Worm (Caenorhabditis elegans) whole organism, L2 larva: ENCODE data around the gene T12G3.4.

Experiments used
- C34F6.9 ChIP-seq: fragments of 150-350 bp; optimal IDR thresholded peaks from 2 replicates; lab custom pipeline; 2014; ENCODE audit warnings: missing biosample characterization, missing genetic modification characterization
- F13H6.1 ChIP-seq: sonication (generic microtip); optimal IDR thresholded peaks from 2 replicates; lab custom pipeline; 2016; ENCODE audit warnings: missing genetic modification characterization, missing compliant biosample characterization
- R02D3.7 ChIP-seq: fragments of 150-350 bp; optimal IDR thresholded peaks from 2 replicates; lab custom pipeline; 2014; ENCODE audit warnings: missing biosample characterization, missing genetic modification characterization
- Y55F3AM.14 ChIP-seq: fragments of 200-800 bp; sonication (Bioruptor generic); optimal IDR thresholded peaks from 2 replicates; lab custom pipeline; 2018; ENCODE audit warnings: mild to moderate bottlenecking, missing genetic modification characterization, missing compliant biosample characterization
- ZK546.5 ChIP-seq: sonication (generic microtip); optimal IDR thresholded peaks from 2 replicates; lab custom pipeline; 2017; ENCODE audit warnings: missing biosample characterization, missing genetic modification characterization
- alr-1 ChIP-seq: fragments of 150-350 bp; optimal IDR thresholded peaks from 2 replicates; lab custom pipeline; 2014; ENCODE audit warnings: missing biosample characterization, missing genetic modification characterization
- aly-2 ChIP-seq: fragments of 150-350 bp; optimal IDR thresholded peaks from 2 replicates; lab custom pipeline; 2014; ENCODE audit warnings: missing biosample characterization, missing genetic modification characterization
- ama-1 ChIP-seq: fragments of 150-350 bp; optimal IDR thresholded peaks from 2 replicates; lab custom pipeline; 2018; ENCODE audit warnings: inconsistent platforms
- blmp-1 ChIP-seq: sonication (generic microtip); optimal IDR thresholded peaks from 2 replicates; lab custom pipeline; 2017; ENCODE audit warnings: missing genetic modification characterization, mild to moderate bottlenecking, missing compliant biosample characterization, antibody characterized with exemption, moderate library complexity; ENCODE audit not compliant: insufficient read depth
- ceh-16 ChIP-seq: fragments of 150-350 bp; optimal IDR thresholded peaks from 2 replicates; lab custom pipeline; 2014; ENCODE audit warnings: missing biosample characterization, missing genetic modification characterization
- ceh-82 ChIP-seq: fragments of 150-350 bp; optimal IDR thresholded peaks from 2 replicates; lab custom pipeline; 2014; ENCODE audit warnings: missing biosample characterization, missing genetic modification characterization
- crh-2 ChIP-seq: sonication (generic microtip); optimal IDR thresholded peaks from 2 replicates; lab custom pipeline; 2017; ENCODE audit warnings: missing biosample characterization, missing genetic modification characterization
- dmd-4 ChIP-seq: sonication (generic microtip); optimal IDR thresholded peaks from 2 replicates; lab custom pipeline; 2017; ENCODE audit warnings: missing biosample characterization, missing genetic modification characterization
- egl-27 ChIP-seq: sonication (generic microtip); optimal IDR thresholded peaks from 3 replicates; lab custom pipeline; 2017; ENCODE audit warnings: missing biosample characterization, missing genetic modification reagents, missing genetic modification characterization
- elt-1 ChIP-seq: fragments of 150-350 bp; optimal IDR thresholded peaks from 2 replicates; lab custom pipeline; 2014; ENCODE audit warnings: missing biosample characterization, missing genetic modification characterization
- elt-3 ChIP-seq: sonication (generic microtip); optimal IDR thresholded peaks from 2 replicates; lab custom pipeline; 2017; ENCODE audit warnings: missing biosample characterization, missing genetic modification characterization
- fos-1 ChIP-seq: fragments of 150-350 bp; optimal IDR thresholded peaks from 2 replicates; lab custom pipeline; 2014; ENCODE audit warnings: missing biosample characterization, missing genetic modification characterization
- gmeb-1 ChIP-seq: fragments of 150-350 bp; optimal IDR thresholded peaks from 2 replicates; lab custom pipeline; 2014; ENCODE audit warnings: missing biosample characterization, missing genetic modification characterization
- lin-11 ChIP-seq: fragments of 150-350 bp; sonication (generic microtip); optimal IDR thresholded peaks from 2 replicates; lab custom pipeline; 2014; ENCODE audit warnings: missing biosample characterization, missing genetic modification characterization, inconsistent platforms, mixed read lengths
- lin-13 ChIP-seq: fragments of 150-350 bp; optimal IDR thresholded peaks from 2 replicates; lab custom pipeline; 2014; ENCODE audit warnings: missing biosample characterization, missing genetic modification reagents, missing genetic modification characterization
- lin-39 ChIP-seq: fragments of 150-350 bp; optimal IDR thresholded peaks from 2 replicates; lab custom pipeline; 2014; ENCODE audit warnings: missing biosample characterization, missing genetic modification reagents, missing genetic modification characterization
- lsy-2 ChIP-seq, 2 experiments: fragments of 150-350 bp in 1 of 2; sonication (generic microtip) in 1 of 2; optimal IDR thresholded peaks; 2 replicates each; lab custom pipeline; 2014 to 2017; ENCODE audit warnings: missing biosample characterization in 2 of 2, missing genetic modification characterization in 2 of 2
- mab-5 ChIP-seq: fragments of 150-350 bp; optimal IDR thresholded peaks from 2 replicates; lab custom pipeline; 2014; ENCODE audit warnings: missing biosample characterization, missing genetic modification characterization
- mbf-1 ChIP-seq: sonication (generic microtip); optimal IDR thresholded peaks from 2 replicates; lab custom pipeline; 2017; ENCODE audit warnings: missing biosample characterization, missing genetic modification characterization
- mdl-1 ChIP-seq, 2 experiments: fragments of 150-350 bp in 1 of 2; sonication (generic microtip) in 1 of 2; optimal IDR thresholded peaks; 2 replicates each; lab custom pipeline; 2017; ENCODE audit warnings: missing biosample characterization in 2 of 2, missing genetic modification characterization in 2 of 2
- nhr-10 ChIP-seq: sonication (generic microtip); optimal IDR thresholded peaks from 2 replicates; lab custom pipeline; 2017; ENCODE audit warnings: missing biosample characterization, missing genetic modification characterization
- nhr-11 ChIP-seq: fragments of 150-350 bp; optimal IDR thresholded peaks from 2 replicates; lab custom pipeline; 2014; ENCODE audit warnings: missing biosample characterization, missing genetic modification characterization
- nhr-12 ChIP-seq: fragments of 150-350 bp; optimal IDR thresholded peaks from 2 replicates; lab custom pipeline; 2014; ENCODE audit warnings: missing biosample characterization, missing genetic modification characterization
- nhr-129 ChIP-seq: fragments of 150-350 bp; optimal IDR thresholded peaks from 2 replicates; lab custom pipeline; 2014; ENCODE audit warnings: missing biosample characterization, missing genetic modification characterization
- nhr-21 ChIP-seq: fragments of 150-350 bp; optimal IDR thresholded peaks from 2 replicates; lab custom pipeline; 2014; ENCODE audit warnings: missing biosample characterization, missing genetic modification characterization
- nhr-23 ChIP-seq: fragments of 150-350 bp; optimal IDR thresholded peaks from 2 replicates; lab custom pipeline; 2014; ENCODE audit warnings: missing biosample characterization, missing genetic modification reagents, missing genetic modification characterization
- nhr-237 ChIP-seq: fragments of 150-350 bp; optimal IDR thresholded peaks from 2 replicates; lab custom pipeline; 2014; ENCODE audit warnings: missing biosample characterization, missing genetic modification characterization
- nhr-25 ChIP-seq: fragments of 150-350 bp; sonication (generic microtip); optimal IDR thresholded peaks from 3 replicates; lab custom pipeline; 2014; ENCODE audit warnings: missing biosample characterization, missing genetic modification characterization
- nhr-6 ChIP-seq: fragments of 150-350 bp; optimal IDR thresholded peaks from 2 replicates; lab custom pipeline; 2014; ENCODE audit warnings: missing biosample characterization, missing genetic modification characterization
- nhr-77 ChIP-seq: fragments of 150-350 bp; optimal IDR thresholded peaks from 2 replicates; lab custom pipeline; 2014; ENCODE audit warnings: missing biosample characterization, missing genetic modification characterization
- peb-1 ChIP-seq: fragments of 150-350 bp; optimal IDR thresholded peaks from 2 replicates; lab custom pipeline; 2014; ENCODE audit warnings: missing biosample characterization, missing genetic modification characterization
- sem-4 ChIP-seq: fragments of 150-350 bp; optimal IDR thresholded peaks from 2 replicates; lab custom pipeline; 2014; ENCODE audit warnings: missing biosample characterization, missing genetic modification reagents, missing genetic modification characterization
- skn-1 ChIP-seq: sonication (generic microtip); optimal IDR thresholded peaks from 2 replicates; lab custom pipeline; 2017; ENCODE audit warnings: missing biosample characterization, missing genetic modification characterization
- sma-3 ChIP-seq: sonication (generic microtip); optimal IDR thresholded peaks from 2 replicates; lab custom pipeline; 2016; ENCODE audit warnings: missing genetic modification reagents, missing genetic modification characterization, missing compliant biosample characterization
- sma-9 ChIP-seq, 2 experiments: fragments of 150-350 bp in 1 of 2; sonication (generic microtip) in 1 of 2; optimal IDR thresholded peaks; 2 replicates each; lab custom pipeline; 2014 to 2016; ENCODE audit warnings: missing genetic modification characterization in 2 of 2, mild to moderate bottlenecking in 1 of 2, missing biosample characterization in 1 of 2, missing compliant biosample characterization in 1 of 2, missing genetic modification reagents in 1 of 2, moderate library complexity in 1 of 2
- snpc-4 ChIP-seq: fragments of 150-350 bp; optimal IDR thresholded peaks from 2 replicates; lab custom pipeline; 2014; ENCODE audit warnings: missing biosample characterization, missing genetic modification characterization
- unc-39 ChIP-seq: fragments of 150-350 bp; optimal IDR thresholded peaks from 2 replicates; lab custom pipeline; 2014; ENCODE audit warnings: missing biosample characterization, missing genetic modification characterization
- unc-55 ChIP-seq: fragments of 150-350 bp; sonication (generic microtip); optimal IDR thresholded peaks from 3 replicates; lab custom pipeline; 2014; ENCODE audit warnings: missing biosample characterization, missing genetic modification reagents, missing genetic modification characterization
- unc-62 ChIP-seq: fragments of 150-350 bp; optimal IDR thresholded peaks from 2 replicates; lab custom pipeline; 2014; ENCODE audit warnings: missing biosample characterization, missing genetic modification reagents, missing genetic modification characterization
- zag-1 ChIP-seq: fragments of 150-350 bp; optimal IDR thresholded peaks from 2 replicates; lab custom pipeline; 2014; ENCODE audit warnings: missing biosample characterization, missing genetic modification characterization
- ztf-1 ChIP-seq: fragments of 200-800 bp; sonication (Bioruptor generic); conservative IDR thresholded peaks from 2 replicates; pipeline ENCODE4 v1.3.6; 2022; ENCODE audit warnings: missing genetic modification characterization, missing compliant biosample characterization
- ztf-11 ChIP-seq: sonication (generic microtip); optimal IDR thresholded peaks from 2 replicates; lab custom pipeline; 2017; ENCODE audit warnings: missing biosample characterization, missing genetic modification characterization
- ztf-4 ChIP-seq: fragments of 150-350 bp; optimal IDR thresholded peaks from 2 replicates; lab custom pipeline; 2014; ENCODE audit warnings: missing biosample characterization, missing genetic modification characterization

The T12G3.4 gene

DNA sequence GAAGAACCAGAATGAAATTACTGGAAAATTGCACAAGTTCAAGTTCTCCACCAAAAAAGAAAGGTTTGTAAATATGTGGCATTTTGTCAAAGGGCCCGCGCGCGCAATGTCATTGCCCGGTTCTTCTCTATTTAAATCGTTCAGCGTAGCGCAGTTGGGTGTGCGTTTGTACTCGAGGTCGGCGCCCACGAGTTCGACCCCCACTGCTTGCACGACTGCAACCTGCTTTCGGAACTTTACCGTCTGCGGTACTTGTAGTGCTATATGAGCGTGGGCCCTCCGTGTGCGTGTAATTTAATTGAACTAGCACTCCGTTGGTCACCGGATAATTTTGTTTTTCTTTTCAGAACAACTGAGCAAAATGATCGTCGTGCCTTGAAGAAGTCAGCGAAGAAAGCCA is 38.4 kb downstream of the T12G3.4 start:
- TF ChIP-seq egl-27 (tag; lab: Kevin White, UChicago) (peak; percentile 49), peb-1 (tag; lab: Kevin White, UChicago) (no peak), unc-55 (no peak), blmp-1 (tag; lab: Kevin White, UChicago) (peak; percentile 55), sma-3 (GFP tag; lab: Kevin White, UChicago) (peak; percentile 76), nhr-23 (no peak), alr-1 (no peak), lin-39 (tag; lab: Kevin White, UChicago) (no peak), gmeb-1 (tag; lab: Kevin White, UChicago) (peak; percentile 70), nhr-21 (peak; percentile 52), snpc-4 (no peak), Y55F3AM.14 (GFP tag; lab: Kevin White, UChicago) (peak; percentile 75), mab-5 (no peak), elt-1 (tag; lab: Kevin White, UChicago) (no peak), dmd-4 (tag; lab: Kevin White, UChicago) (no peak), ceh-16 (tag; lab: Kevin White, UChicago) (peak; percentile 79), ztf-11 (tag; lab: Kevin White, UChicago) (no peak), nhr-25 (tag; lab: Kevin White, UChicago) (peak; percentile 50), ztf-1 (GFP tag; lab: Robert Waterston, UW) (no peak), nhr-11 (tag; lab: Kevin White, UChicago) (no peak), ama-1 (no peak), sem-4 (peak; percentile 53), ztf-4 (tag; lab: Kevin White, UChicago) (no peak), lin-13 (peak; percentile 62), elt-3 (tag; lab: Kevin White, UChicago) (no peak), ceh-82 (peak; percentile 37), C34F6.9 (peak; percentile 64), nhr-129 (peak; percentile 95), unc-62 (GFP tag; lab: Kevin White, UChicago) (no peak), mdl-1 (tag; optimal IDR thresholded peaks at IDR 0.05; lab: Kevin White, UChicago) (peak in 1 of 2 experiments; percentile 57), aly-2 (tag; lab: Kevin White, UChicago) (no peak), mbf-1 (no peak), R02D3.7 (tag; lab: Kevin White, UChicago) (no peak), unc-39 (tag; lab: Kevin White, UChicago) (no peak), F13H6.1 (tag; lab: Kevin White, UChicago) (peak; percentile 76), crh-2 (tag; lab: Kevin White, UChicago) (peak; percentile 77), nhr-10 (no peak), sma-9 (GFP tag; optimal IDR thresholded peaks at IDR 0.05; lab: Kevin White, UChicago) (peak; percentile 67), sma-9 (tag; optimal IDR thresholded peaks at IDR 0.05; lab: Kevin White, UChicago) (no peak), nhr-12 (no peak), skn-1 (no peak), lsy-2 (tag; optimal IDR thresholded peaks at IDR 0.05; lab: Kevin White, UChicago) (peak; percentile 26 to 59), nhr-237 (tag; lab: Kevin White, UChicago) (no peak), zag-1 (tag; lab: Kevin White, UChicago) (peak; percentile 36), fos-1 (tag; lab: Kevin White, UChicago) (peak; percentile 51), ZK546.5 (no peak), lin-11 (peak; percentile 10), nhr-6 (tag; lab: Kevin White, UChicago) (no peak), nhr-77 (tag; lab: Kevin White, UChicago) (peak; percentile 30)
- TF ChIP-seq, all 48 proteins: peak for 22
